Fruit fly (Drosophila melanogaster) whole organism, embryonic: Measurements from ENCODE around the gene scpr-B.

Experiments
- CG10959 ChIP-seq: fragments of 200-800 bp; sonication (Bioruptor generic); IDR thresholded peaks from 2 replicates; pipeline ENCODE4 v1.3.6; 2022; ENCODE audit warnings: missing biosample characterization, missing genetic modification characterization
- CG12104 ChIP-seq: fragments of 200-800 bp; sonication (Bioruptor generic); optimal IDR thresholded peaks from 3 replicates; lab custom pipeline; 2016; ENCODE audit warnings: missing biosample characterization, missing genetic modification characterization
- CG12659 ChIP-seq: fragments of 200-800 bp; sonication (Bioruptor generic); optimal IDR thresholded peaks from 3 replicates; lab custom pipeline; 2017; ENCODE audit warnings: mild to moderate bottlenecking, missing biosample characterization, missing genetic modification reagents, missing genetic modification characterization
- CG15011 ChIP-seq: fragments of 200-800 bp; sonication (Bioruptor generic); optimal IDR thresholded peaks from 3 replicates; lab custom pipeline; 2018; ENCODE audit warnings: missing biosample characterization, mild to moderate bottlenecking, missing genetic modification characterization
- CG15073 ChIP-seq: fragments of 200-800 bp; sonication (Bioruptor generic); optimal IDR thresholded peaks from 2 replicates; lab custom pipeline; 2016; ENCODE audit warnings: missing biosample characterization, missing genetic modification characterization
- CG15601 ChIP-seq: fragments of 200-800 bp; sonication (Bioruptor generic); optimal IDR thresholded peaks from 3 replicates; lab custom pipeline; 2019; ENCODE audit warnings: missing biosample characterization, mild to moderate bottlenecking, missing genetic modification characterization, moderate library complexity
- CG16815 ChIP-seq: fragments of 200-800 bp; sonication (Bioruptor generic); optimal IDR thresholded peaks from 3 replicates; lab custom pipeline; 2017; ENCODE audit warnings: missing biosample characterization, mild to moderate bottlenecking, missing genetic modification characterization
- CG17186 ChIP-seq: fragments of 200-800 bp; sonication (Bioruptor generic); optimal IDR thresholded peaks from 3 replicates; lab custom pipeline; 2017; ENCODE audit warnings: missing biosample characterization, missing genetic modification reagents, missing genetic modification characterization
- CG17568 ChIP-seq: fragments of 200-800 bp; sonication (Bioruptor generic); optimal IDR thresholded peaks from 2 replicates; lab custom pipeline; 2018; ENCODE audit warnings: missing biosample characterization, mild to moderate bottlenecking, missing genetic modification characterization, moderate library complexity
- CG17912 ChIP-seq: fragments of 200-800 bp; sonication (Bioruptor generic); optimal IDR thresholded peaks from 2 replicates; lab custom pipeline; 2018; ENCODE audit warnings: missing biosample characterization, mild to moderate bottlenecking, missing genetic modification characterization
- CG1832 ChIP-seq: fragments of 200-800 bp; sonication (Bioruptor generic); optimal IDR thresholded peaks from 2 replicates; lab custom pipeline; 2017; ENCODE audit warnings: missing biosample characterization, mild to moderate bottlenecking, missing genetic modification characterization, inconsistent platforms
- CG18764 ChIP-seq: fragments of 200-800 bp; sonication (Bioruptor generic); optimal IDR thresholded peaks from 3 replicates; lab custom pipeline; 2016; ENCODE audit warnings: missing biosample characterization, missing genetic modification characterization
- CG2120 ChIP-seq: fragments of 200-800 bp; sonication (Bioruptor generic); optimal IDR thresholded peaks from 3 replicates; lab custom pipeline; 2016; ENCODE audit warnings: missing biosample characterization, missing genetic modification characterization
- CG31441 ChIP-seq: fragments of 200-800 bp; sonication (Bioruptor generic); IDR thresholded peaks from 2 replicates; pipeline ENCODE4 v1.3.6; 2022; ENCODE audit warnings: missing biosample characterization, missing genetic modification characterization
- CG33213 ChIP-seq: fragments of 200-800 bp; sonication (Bioruptor generic); optimal IDR thresholded peaks from 3 replicates; lab custom pipeline; 2016; ENCODE audit warnings: missing biosample characterization, missing genetic modification characterization
- CG3407 ChIP-seq: fragments of 200-800 bp; sonication (Bioruptor generic); optimal IDR thresholded peaks from 2 replicates; lab custom pipeline; 2018; ENCODE audit warnings: missing biosample characterization, mild to moderate bottlenecking, missing genetic modification characterization
- CG34422 ChIP-seq: fragments of 200-800 bp; sonication (Bioruptor generic); IDR thresholded peaks from 3 replicates; pipeline ENCODE4 v1.3.6; 2022; ENCODE audit warnings: missing biosample characterization, missing genetic modification characterization
- CG42726 ChIP-seq: fragments of 200-800 bp; sonication (Bioruptor generic); IDR thresholded peaks from 2 replicates; pipeline ENCODE4 v1.3.6; 2022; ENCODE audit warnings: missing biosample characterization, missing genetic modification characterization; ENCODE audit not compliant: partially characterized antibody
- CG4328 ChIP-seq: fragments of 200-800 bp; sonication (Bioruptor generic); optimal IDR thresholded peaks from 3 replicates; lab custom pipeline; 2017; ENCODE audit warnings: missing biosample characterization, missing genetic modification reagents, missing genetic modification characterization
- CG4424 ChIP-seq: fragments of 200-800 bp; sonication (Bioruptor generic); optimal IDR thresholded peaks from 3 replicates; lab custom pipeline; 2016; ENCODE audit warnings: missing biosample characterization, missing genetic modification characterization
- CG4820 ChIP-seq: fragments of 200-800 bp; sonication (Bioruptor generic); optimal IDR thresholded peaks from 3 replicates; lab custom pipeline; 2016; ENCODE audit warnings: missing biosample characterization, missing genetic modification characterization
- Camta ChIP-seq: fragments of 200-800 bp; sonication (Bioruptor generic); optimal IDR thresholded peaks from 2 replicates; lab custom pipeline; 2016; ENCODE audit warnings: missing biosample characterization, missing genetic modification characterization
- Dad ChIP-seq: fragments of 200-800 bp; sonication (Bioruptor generic); optimal IDR thresholded peaks from 3 replicates; lab custom pipeline; 2016; ENCODE audit warnings: missing biosample characterization, missing genetic modification characterization
- Elba2 ChIP-seq: fragments of 200-800 bp; sonication (Bioruptor generic); optimal IDR thresholded peaks from 3 replicates; lab custom pipeline; 2016; ENCODE audit warnings: missing biosample characterization, missing genetic modification characterization
- HLH4C ChIP-seq: fragments of 200-800 bp; sonication (Bioruptor generic); IDR thresholded peaks from 3 replicates; pipeline ENCODE4 v1.3.6; 2022; ENCODE audit warnings: missing biosample characterization, missing genetic modification characterization; ENCODE audit not compliant: partially characterized antibody
- HmgZ ChIP-seq: fragments of 200-800 bp; sonication (Bioruptor generic); optimal IDR thresholded peaks from 2 replicates; lab custom pipeline; 2018; ENCODE audit warnings: missing biosample characterization, mild to moderate bottlenecking, missing genetic modification characterization
- Hr3 ChIP-seq: fragments of 200-800 bp; sonication (Bioruptor generic); optimal IDR thresholded peaks from 3 replicates; lab custom pipeline; 2016; ENCODE audit warnings: missing biosample characterization, missing genetic modification characterization
- Nf-YC ChIP-seq: fragments of 200-800 bp; optimal IDR thresholded peaks from 3 replicates; lab custom pipeline; 2019; ENCODE audit warnings: missing biosample characterization, mild to moderate bottlenecking, missing genetic modification characterization, moderate library complexity
- Ssrp ChIP-seq: fragments of 200-800 bp; sonication (Bioruptor generic); optimal IDR thresholded peaks from 2 replicates; lab custom pipeline; 2018; ENCODE audit warnings: missing biosample characterization, mild to moderate bottlenecking, missing genetic modification characterization, moderate library complexity
- Xrp1 ChIP-seq: fragments of 200-800 bp; sonication (Bioruptor generic); IDR thresholded peaks from 2 replicates; pipeline ENCODE4 v1.3.6; 2022; ENCODE audit warnings: missing biosample characterization, missing genetic modification characterization
- YL-1 ChIP-seq: fragments of 200-800 bp; sonication (Bioruptor generic); optimal IDR thresholded peaks from 3 replicates; lab custom pipeline; 2017; ENCODE audit warnings: missing biosample characterization, mild to moderate bottlenecking, missing genetic modification characterization
- abd-A ChIP-seq: fragments of 200-800 bp; sonication (Bioruptor generic); optimal IDR thresholded peaks from 3 replicates; lab custom pipeline; 2019; ENCODE audit warnings: missing biosample characterization, mild to moderate bottlenecking, missing genetic modification characterization, moderate library complexity
- amos ChIP-seq: fragments of 200-800 bp; sonication (Bioruptor generic); IDR thresholded peaks from 2 replicates; pipeline ENCODE4 v1.3.6; 2022; ENCODE audit warnings: missing biosample characterization, missing genetic modification characterization; ENCODE audit not compliant: partially characterized antibody
- chinmo ChIP-seq: fragments of 200-800 bp; sonication (Bioruptor generic); IDR thresholded peaks from 4 replicates; pipeline ENCODE4 v1.3.6; 2022; ENCODE audit warnings: missing biosample characterization, missing genetic modification characterization; ENCODE audit not compliant: partially characterized antibody
- ems ChIP-seq: fragments of 200-800 bp; sonication (Bioruptor generic); optimal IDR thresholded peaks from 3 replicates; lab custom pipeline; 2016; ENCODE audit warnings: missing biosample characterization, missing genetic modification characterization
- fru ChIP-seq: fragments of >200 bp; optimal IDR thresholded peaks from 2 replicates; lab custom pipeline; 2017
- h ChIP-seq: fragments of >200 bp; optimal IDR thresholded peaks from 2 replicates; lab custom pipeline; 2017
- ham ChIP-seq: fragments of 200-800 bp; sonication (Bioruptor generic); IDR thresholded peaks from 2 replicates; pipeline ENCODE4 v1.3.6; 2022; ENCODE audit warnings: missing biosample characterization, missing genetic modification characterization
- inv ChIP-seq: fragments of 200-800 bp; sonication (Bioruptor generic); IDR thresholded peaks from 2 replicates; pipeline ENCODE4 v1.3.6; 2022; ENCODE audit warnings: missing biosample characterization, missing genetic modification characterization; ENCODE audit not compliant: partially characterized antibody
- jumu ChIP-seq: fragments of 200-800 bp; sonication (Bioruptor generic); optimal IDR thresholded peaks from 3 replicates; lab custom pipeline; 2016; ENCODE audit warnings: missing biosample characterization, missing genetic modification characterization
- luna ChIP-seq: fragments of 200-800 bp; sonication (Bioruptor generic); optimal IDR thresholded peaks from 2 replicates; lab custom pipeline; 2016; ENCODE audit warnings: missing biosample characterization, missing genetic modification characterization
- p53 ChIP-seq: fragments of 200-800 bp; sonication (Bioruptor generic); optimal IDR thresholded peaks from 2 replicates; lab custom pipeline; 2016; ENCODE audit warnings: missing biosample characterization, missing genetic modification characterization
- pb ChIP-seq: fragments of 200-800 bp; sonication (Bioruptor generic); optimal IDR thresholded peaks from 3 replicates; lab custom pipeline; 2016; ENCODE audit warnings: missing biosample characterization, missing genetic modification characterization
- peb ChIP-seq: fragments of 200-800 bp; sonication (Bioruptor generic); IDR thresholded peaks from 2 replicates; pipeline ENCODE4 v1.3.6; 2022; ENCODE audit warnings: missing biosample characterization, missing genetic modification characterization
- pros ChIP-seq: fragments of 200-800 bp; sonication (Bioruptor generic); optimal IDR thresholded peaks from 3 replicates; lab custom pipeline; 2019; ENCODE audit warnings: missing biosample characterization, mild to moderate bottlenecking, missing genetic modification characterization, moderate library complexity
- pum ChIP-seq: fragments of 200-800 bp; sonication (Bioruptor generic); optimal IDR thresholded peaks from 2 replicates; lab custom pipeline; 2016; ENCODE audit warnings: missing biosample characterization, missing genetic modification characterization
- ro ChIP-seq: fragments of 200-800 bp; sonication (Bioruptor generic); IDR thresholded peaks from 2 replicates; pipeline ENCODE4 v1.3.6; 2022; ENCODE audit warnings: missing biosample characterization, missing genetic modification characterization
- sens-2 ChIP-seq: fragments of 200-800 bp; sonication (Bioruptor generic); IDR thresholded peaks from 2 replicates; pipeline ENCODE4 v1.3.6; 2022; ENCODE audit warnings: missing biosample characterization, missing genetic modification characterization
- seq ChIP-seq: fragments of 200-800 bp; sonication (Bioruptor generic); IDR thresholded peaks from 2 replicates; pipeline ENCODE4 v1.3.6; 2022; ENCODE audit warnings: missing biosample characterization, missing genetic modification characterization
- sisA ChIP-seq: fragments of 200-800 bp; sonication (Bioruptor generic); IDR thresholded peaks from 2 replicates; pipeline ENCODE4 v1.3.6; 2022; ENCODE audit warnings: missing biosample characterization, missing genetic modification characterization
- unc-4 ChIP-seq: fragments of 200-800 bp; sonication (Bioruptor generic); IDR thresholded peaks from 2 replicates; pipeline ENCODE4 v1.3.6; 2022; ENCODE audit warnings: missing biosample characterization, missing genetic modification characterization; ENCODE audit not compliant: partially characterized antibody

Gene scpr-B

DNA sequence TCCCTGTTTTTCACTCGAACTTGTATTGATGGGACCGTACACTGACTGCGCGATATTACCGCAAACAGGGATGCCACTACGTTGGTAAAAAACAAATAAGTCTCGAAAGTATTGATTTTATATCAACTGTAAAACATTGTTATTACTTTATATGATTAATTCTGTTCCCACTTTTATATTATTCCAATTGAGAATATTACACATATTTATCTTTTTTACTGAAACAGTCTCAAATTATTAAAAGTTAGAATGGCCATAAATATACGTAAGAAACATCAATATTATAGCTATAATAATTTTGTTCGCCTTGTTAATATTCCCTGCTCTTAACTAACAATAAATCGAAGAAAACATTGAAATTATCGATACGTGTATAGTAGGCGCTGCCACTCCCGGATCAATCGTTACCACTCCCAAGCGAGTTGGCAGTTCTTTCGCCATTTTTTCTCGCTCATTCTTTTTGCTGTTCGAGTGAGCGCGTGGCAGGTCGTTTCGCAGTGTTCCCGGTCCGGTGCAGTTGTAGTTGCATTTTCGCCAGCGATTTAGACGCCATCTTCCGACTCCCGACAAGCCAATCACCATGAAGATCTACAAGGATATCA lies 30.9 kb downstream of the scpr-B start, which contains the start of the genes SdhC and Tctp (continued):
- no peak for TF ChIP-seq CG15073 (GFP tag; lab: Kevin White, UChicago)
- no peak for TF ChIP-seq pum
- TF ChIP-seq CG2120: peak; percentile 73
- TF ChIP-seq ro (GFP tag; lab: Robert Waterston, UW): no peak
- TF ChIP-seq CG33213 (GFP tag; lab: Kevin White, UChicago): peak; percentile 19
- TF ChIP-seq CG15011: no peak
- peak; percentile 49; the same call in 1 of the 2 replicates for TF ChIP-seq amos (GFP tag; lab: Robert Waterston, UW)
- TF ChIP-seq CG12104 (GFP tag; lab: Kevin White, UChicago): peak; percentile 40
- peak; percentile 46 for TF ChIP-seq CG4424 (GFP tag; lab: Kevin White, UChicago)
- peak; percentile 35 for TF ChIP-seq Camta (GFP tag; lab: Kevin White, UChicago)
- TF ChIP-seq CG17568: no peak
- TF ChIP-seq unc-4 (GFP tag; lab: Robert Waterston, UW): 0 out of 2 replicates have a peak, but pooled peaks have one; percentile 51
- peak; percentile 25 for TF ChIP-seq jumu (GFP tag; lab: Kevin White, UChicago)
- TF ChIP-seq pros (GFP tag; lab: Kevin White, UChicago): no peak
- TF ChIP-seq CG16815 (GFP tag; lab: Kevin White, UChicago): no peak
- no peak for TF ChIP-seq Ssrp (tag; lab: Kevin White, UChicago)
- TF ChIP-seq Xrp1 (GFP tag; lab: Robert Waterston, UW): no peak; the same call in 1 of the 2 replicates
- peak; percentile 72 for TF ChIP-seq CG4820
- TF ChIP-seq CG31441 (GFP tag; lab: Robert Waterston, UW): peak; percentile 59; the same call in 1 of the 2 replicates
- peak; percentile 70 for TF ChIP-seq Nf-YC (tag; lab: Kevin White, UChicago)
- peak; percentile 9 for TF ChIP-seq Dad
- TF ChIP-seq CG17186 (GFP tag; lab: Kevin White, UChicago): peak; percentile 40
- no peak for TF ChIP-seq HLH4C (GFP tag; lab: Robert Waterston, UW)
- peak; percentile 30 for TF ChIP-seq CG4328 (GFP tag; lab: Kevin White, UChicago)
- TF ChIP-seq h: no peak
- peak; percentile 30; the same call in 1 of the 3 replicates for TF ChIP-seq CG34422 (GFP tag; lab: Robert Waterston, UW)
- TF ChIP-seq p53 (GFP tag; lab: Kevin White, UChicago): no peak
- TF ChIP-seq CG1832: no peak
- no peak for TF ChIP-seq sisA (GFP tag; lab: Robert Waterston, UW)
- no peak for TF ChIP-seq seq
- peak; percentile 40 for TF ChIP-seq HmgZ (tag; lab: Kevin White, UChicago)
- peak; percentile 83 for TF ChIP-seq CG12659
- TF ChIP-seq luna (GFP tag; lab: Kevin White, UChicago): no peak
- peak; percentile 57; the same call in 1 of the 2 replicates for TF ChIP-seq CG42726 (GFP tag; lab: Robert Waterston, UW)
- TF ChIP-seq CG10959 (GFP tag; lab: Robert Waterston, UW): no peak
- no peak for TF ChIP-seq chinmo
- no peak for TF ChIP-seq ham (GFP tag; lab: Robert Waterston, UW)
- TF ChIP-seq CG3407 (GFP tag; lab: Kevin White, UChicago): no peak
- TF ChIP-seq fru (lab: Kevin White, UChicago): no peak
- TF ChIP-seq CG18764: peak; percentile 2
- TF ChIP-seq Elba2 (GFP tag; lab: Kevin White, UChicago): peak; percentile 19
- TF ChIP-seq pb (GFP tag; lab: Kevin White, UChicago): peak; percentile 18
- no peak for TF ChIP-seq sens-2 (GFP tag; lab: Robert Waterston, UW)
- no peak for TF ChIP-seq abd-A
- TF ChIP-seq Hr3 (GFP tag; lab: Kevin White, UChicago): peak; percentile 41
- TF ChIP-seq CG15601 (tag; lab: Kevin White, UChicago): peak; percentile 62
- TF ChIP-seq peb (GFP tag; lab: Robert Waterston, UW): 0 out of 2 replicates have a peak, but pooled peaks have one; percentile 7
- TF ChIP-seq ems (GFP tag; lab: Kevin White, UChicago): no peak
- peak; percentile 25; the same call in 1 of the 2 replicates for TF ChIP-seq inv (GFP tag; lab: Robert Waterston, UW)
- TF ChIP-seq YL-1 (GFP tag; lab: Kevin White, UChicago): peak; percentile 90
- TF ChIP-seq CG17912 (GFP tag; lab: Kevin White, UChicago): no peak
